Fruit fly (Drosophila melanogaster): Measurements from ENCODE around the gene Dref.
A peak's percentile ranks its signal among the peaks of the same experiment; 100 is the strongest.

Gene Dref

DNA sequence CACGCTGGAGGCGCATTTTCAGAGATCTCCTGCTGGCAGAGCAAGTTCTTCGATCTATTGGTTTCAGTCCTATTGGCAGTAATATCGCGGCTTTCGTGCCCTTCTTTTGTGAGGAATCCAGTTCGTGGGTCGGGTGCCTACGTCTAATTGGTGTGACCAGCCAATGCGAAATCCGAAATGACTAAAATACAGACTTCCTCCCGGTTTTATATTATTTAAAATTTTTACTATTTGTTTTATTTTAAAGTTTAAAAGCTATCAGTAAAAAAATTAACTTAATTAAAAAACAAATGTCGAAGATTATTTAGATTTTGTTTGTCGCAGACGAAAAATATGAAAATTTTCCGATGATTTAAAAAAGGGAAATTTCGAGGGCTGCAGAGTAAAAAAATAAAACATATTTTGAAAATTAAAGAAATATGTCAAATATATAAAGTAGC is 3.4 kb downstream of the Dref start, which contains the start of gene CG5850 (continued):
- no peak for TF ChIP-seq CkIIα-i1 (GFP tag; IDR thresholded peaks at IDR 0.05)
- no peak for TF ChIP-seq tll (GFP tag; optimal IDR thresholded peaks at IDR 0.05)
- TF ChIP-seq CG18619 (GFP tag; optimal IDR thresholded peaks at IDR 0.05), result no peak
- no peak for TF ChIP-seq E2f1 (GFP tag; IDR thresholded peaks at IDR 0.05)
- no peak for TF ChIP-seq zfh1 (GFP tag; IDR thresholded peaks at IDR 0.05)
- TF ChIP-seq Sry-β (GFP tag; optimal IDR thresholded peaks at IDR 0.05), result no peak
- no peak for TF ChIP-seq Rfx (GFP tag; IDR thresholded peaks at IDR 0.05)
- no peak for TF ChIP-seq MTF-1 (GFP tag; optimal IDR thresholded peaks at IDR 0.05; ENCODE audit: borderline replicate concordance)
- TF ChIP-seq Nf-YB (GFP tag; optimal IDR thresholded peaks at IDR 0.05), result peak; percentile 3
- TF ChIP-seq dimm (GFP tag; IDR thresholded peaks at IDR 0.05), result no peak
- no peak for TF ChIP-seq CG4854 (GFP tag; optimal IDR thresholded peaks at IDR 0.05)
- no peak for TF ChIP-seq schlank (tag; optimal IDR thresholded peaks at IDR 0.05)
- TF ChIP-seq hbn (GFP tag; IDR thresholded peaks at IDR 0.05; ENCODE audit: partially characterized antibody), result no peak
- TF ChIP-seq CG4730 (GFP tag; IDR thresholded peaks at IDR 0.05), result no peak
- no peak for TF ChIP-seq CG34422 (GFP tag; IDR thresholded peaks at IDR 0.05)
- no peak for TF ChIP-seq Abd-B (GFP tag; optimal IDR thresholded peaks at IDR 0.05)
- no peak for TF ChIP-seq HmgD (GFP tag; optimal IDR thresholded peaks at IDR 0.05)
- no peak for TF ChIP-seq br (optimal IDR thresholded peaks at IDR 0.05)
- TF ChIP-seq BEAF-32 (GFP tag; optimal IDR thresholded peaks at IDR 0.05), result peak; percentile 18
- TF ChIP-seq gcm2 (GFP tag; optimal IDR thresholded peaks at IDR 0.05), result no peak
- no peak for TF ChIP-seq BtbVII (GFP tag; optimal IDR thresholded peaks at IDR 0.05)
- TF ChIP-seq fd3F (GFP tag; optimal IDR thresholded peaks at IDR 0.05), result no peak
- TF ChIP-seq chn (GFP tag; optimal IDR thresholded peaks at IDR 0.05), result no peak
- no peak for TF ChIP-seq CHES-1-like (GFP tag; optimal IDR thresholded peaks at IDR 0.05)
- no peak for TF ChIP-seq klu (GFP tag; IDR thresholded peaks at IDR 0.05)
- TF ChIP-seq stwl (tag; optimal IDR thresholded peaks at IDR 0.05), result peak; percentile 34
- no peak for TF ChIP-seq CG1024 (GFP tag; IDR thresholded peaks at IDR 0.05)
- no peak for TF ChIP-seq CG14014 (GFP tag; IDR thresholded peaks at IDR 0.05)
- peak; percentile 64 for TF ChIP-seq CG12391 (tag; optimal IDR thresholded peaks at IDR 0.05)
- no peak for TF ChIP-seq CG7745 (tag; optimal IDR thresholded peaks at IDR 0.05)
- no peak for TF ChIP-seq pnt (GFP tag; optimal IDR thresholded peaks at IDR 0.05)
- no peak for TF ChIP-seq CG12071 (GFP tag; optimal IDR thresholded peaks at IDR 0.05)
- peak; percentile 52; the same call in 2 of the 3 replicates for TF ChIP-seq CG17361 (GFP tag; IDR thresholded peaks at IDR 0.05)
- TF ChIP-seq CG6765 (GFP tag; optimal IDR thresholded peaks at IDR 0.05), result no peak
- TF ChIP-seq bowl (GFP tag; IDR thresholded peaks at IDR 0.05), result no peak
- TF ChIP-seq Hsf (GFP tag; optimal IDR thresholded peaks at IDR 0.05), result no peak
- TF ChIP-seq Ets65A (GFP tag), result no peak
- TF ChIP-seq eyg (GFP tag; optimal IDR thresholded peaks at IDR 0.05), result no peak
- no peak for TF ChIP-seq Doc2 (GFP tag; IDR thresholded peaks at IDR 0.05)
- no peak for TF ChIP-seq CG42726 (GFP tag; IDR thresholded peaks at IDR 0.05; ENCODE audit: partially characterized antibody)
- no peak for TF ChIP-seq Mes4 (GFP tag; optimal IDR thresholded peaks at IDR 0.05)
- TF ChIP-seq TFAM (GFP tag; optimal IDR thresholded peaks at IDR 0.05), result no peak
- TF ChIP-seq CG5245 (GFP tag; optimal IDR thresholded peaks at IDR 0.05), result no peak
- no peak for TF ChIP-seq CG3838 (GFP tag; optimal IDR thresholded peaks at IDR 0.05)
- TF ChIP-seq danr (GFP tag; IDR thresholded peaks at IDR 0.05), result no peak
- TF ChIP-seq CG15601 (tag; optimal IDR thresholded peaks at IDR 0.05), result peak; percentile 13
- TF ChIP-seq CG2875 (GFP tag; optimal IDR thresholded peaks at IDR 0.05), result no peak
- no peak for TF ChIP-seq CG13775 (GFP tag; optimal IDR thresholded peaks at IDR 0.05)
- no peak for TF ChIP-seq oc (tag; optimal IDR thresholded peaks at IDR 0.05)
- no peak for TF ChIP-seq CG17612 (GFP tag; IDR thresholded peaks at IDR 0.05)
- TF ChIP-seq dm (GFP tag; optimal IDR thresholded peaks at IDR 0.05), result no peak
- no peak for TF ChIP-seq NC2β (GFP tag; optimal IDR thresholded peaks at IDR 0.05)

All from whole organism, embryonic.